Worm (Caenorhabditis elegans): Measurements from ENCODE around the gene B0285.3.

DNA sequence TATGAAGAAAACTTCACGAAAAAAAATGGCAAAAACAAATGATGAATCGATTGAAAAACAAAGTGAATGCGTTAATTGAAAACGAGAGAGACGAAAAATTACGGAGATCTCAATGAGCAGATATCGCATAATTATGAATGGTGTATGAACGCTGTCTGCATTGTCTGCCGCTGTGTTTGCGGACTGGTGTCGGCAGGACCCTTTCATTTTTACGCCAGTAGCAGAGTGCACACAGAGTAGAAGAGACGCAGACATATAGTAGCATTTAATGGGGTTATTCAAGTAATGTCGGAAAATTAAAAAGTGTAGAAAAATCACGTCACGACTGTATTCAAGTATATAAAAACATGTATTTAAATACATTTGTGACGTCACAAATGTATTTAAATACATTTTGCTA lies 37.7 kb upstream of the B0285.3 start:
- no peak for TF ChIP-seq dmd-4 (tag; optimal IDR thresholded peaks at IDR 0.05; ENCODE audit: borderline replicate concordance)
- TF ChIP-seq dve-1 (tag; optimal IDR thresholded peaks at IDR 0.05) = no peak
- no peak for TF ChIP-seq nhr-11 (tag; optimal IDR thresholded peaks at IDR 0.05)
- no peak for TF ChIP-seq Y22D7AL.16 (tag; optimal IDR thresholded peaks at IDR 0.05)
- TF ChIP-seq ceh-34 (tag; optimal IDR thresholded peaks at IDR 0.05) = no peak
